Worm (Caenorhabditis elegans) whole organism, L4/young adult: ENCODE data around the gene basl-1.

Experiments used
- W03F9.2 ChIP-seq: fragments of 150-350 bp; optimal IDR thresholded peaks from 2 replicates; lab custom pipeline; 2014; ENCODE audit warnings: missing biosample characterization, missing genetic modification characterization
- dao-5 ChIP-seq: sonication (generic microtip); optimal IDR thresholded peaks from 2 replicates; lab custom pipeline; 2016; ENCODE audit warnings: missing genotype, missing genetic modification characterization, moderate library complexity, missing compliant biosample characterization
- him-1 ChIP-seq: sonication (generic microtip); optimal IDR thresholded peaks from 2 replicates; lab custom pipeline; 2016; ENCODE audit warnings: missing genotype, missing genetic modification reagents, missing genetic modification characterization, missing compliant biosample characterization

The basl-1 gene

ce11 chrIII:5591668-5592149 is 23.0 kb upstream of the basl-1 start, which contains the start of the genes ddx-15 and ucr-1:
Gene ddx-15, minus strand, starts transcription at chrIII:5591718.
Gene ucr-1, plus strand, starts transcription at chrIII:5592135.
- TF ChIP-seq him-1 (no peak), W03F9.2 (tag; lab: Kevin White, UChicago) (peak; percentile 66), dao-5 (tag; lab: Kevin White, UChicago) (no peak)

- no peak for TF ChIP-seq dao-5 (tag; lab: Kevin White, UChicago)
- no peak for TF ChIP-seq W03F9.2 (tag; lab: Kevin White, UChicago)
- no peak for TF ChIP-seq him-1
These were observed 20.4 kb upstream of the basl-1 start for ce11 chrIII:5594350-5594749.

ce11 chrIII:5595445-5595844 is 19.3 kb upstream of the basl-1 start, which contains the start of gene ced-6:
Gene ced-6, plus strand, starts transcription at chrIII:5595771.
- TF ChIP-seq him-1 (no peak), W03F9.2 (tag; lab: Kevin White, UChicago) (no peak), dao-5 (tag; lab: Kevin White, UChicago) (no peak)

- TF ChIP-seq dao-5 (tag; lab: Kevin White, UChicago) = no peak
- no peak for TF ChIP-seq W03F9.2 (tag; lab: Kevin White, UChicago)
- no peak for TF ChIP-seq him-1
These were observed 14.8 kb upstream of the basl-1 start, which contains the start of gene wdr-37 for ce11 chrIII:5599958-5600357. Gene wdr-37, minus strand, starts transcription at chrIII:5600058.

- TF ChIP-seq W03F9.2 (tag; lab: Kevin White, UChicago) (peak; percentile 25), dao-5 (tag; lab: Kevin White, UChicago) (peak; percentile 67), him-1 (no peak)
These were observed 12.7 kb upstream of the basl-1 start for ce11 chrIII:5601999-5602398.

- no peak for TF ChIP-seq W03F9.2 (tag; lab: Kevin White, UChicago)
These were observed 11.2 kb upstream of the basl-1 start, which contains the start of gene madf-11 for ce11 chrIII:5603439-5603986. Gene madf-11, minus strand, starts transcription at chrIII:5603489.

- TF ChIP-seq him-1 = no peak
- TF ChIP-seq W03F9.2 (tag; lab: Kevin White, UChicago) = peak; percentile 49
These were observed 10.7 kb upstream of the basl-1 start, which contains the start of gene xnd-1 for ce11 chrIII:5604080-5604479. Gene xnd-1, plus strand, starts transcription at chrIII:5604460.

ce11 chrIII:5610276-5610675 is 4.5 kb upstream of the basl-1 start, which contains the start of gene C05D2.8:
Gene C05D2.8, minus strand, starts transcription at chrIII:5610346.
- TF ChIP-seq W03F9.2 (tag; lab: Kevin White, UChicago) = no peak
- TF ChIP-seq dao-5 (tag; lab: Kevin White, UChicago) = no peak

ce11 chrIII:5611604-5612324 is 3.0 kb upstream of the basl-1 start, which contains the start of gene bas-1:
Gene bas-1, plus strand, starts transcription at chrIII:5612274.
- TF ChIP-seq dao-5 (tag; lab: Kevin White, UChicago) (no peak), him-1 (no peak), W03F9.2 (tag; lab: Kevin White, UChicago) (no peak)

ce11 chrIII:5615675-5616074 is 927 bp downstream of the basl-1 start:
- no peak for TF ChIP-seq W03F9.2 (tag; lab: Kevin White, UChicago)
- TF ChIP-seq him-1 = no peak
- no peak for TF ChIP-seq dao-5 (tag; lab: Kevin White, UChicago)

- TF ChIP-seq him-1 (no peak), dao-5 (tag; lab: Kevin White, UChicago) (no peak), W03F9.2 (tag; lab: Kevin White, UChicago) (no peak)
These were observed 5.4 kb downstream of the basl-1 start for ce11 chrIII:5620186-5620585.

ce11 chrIII:5621236-5621635 is 6.5 kb downstream of the basl-1 start:
- TF ChIP-seq W03F9.2 (tag; lab: Kevin White, UChicago) = peak; percentile 35
- peak; percentile 57 for TF ChIP-seq him-1
- no peak for TF ChIP-seq dao-5 (tag; lab: Kevin White, UChicago)

- TF ChIP-seq him-1 (no peak), dao-5 (tag; lab: Kevin White, UChicago) (no peak), W03F9.2 (tag; lab: Kevin White, UChicago) (no peak)
These were observed 7.7 kb downstream of the basl-1 start for ce11 chrIII:5622232-5623009.
